Fruit fly (Drosophila melanogaster): ENCODE results near the gene mirr.

mirr gene

DNA sequence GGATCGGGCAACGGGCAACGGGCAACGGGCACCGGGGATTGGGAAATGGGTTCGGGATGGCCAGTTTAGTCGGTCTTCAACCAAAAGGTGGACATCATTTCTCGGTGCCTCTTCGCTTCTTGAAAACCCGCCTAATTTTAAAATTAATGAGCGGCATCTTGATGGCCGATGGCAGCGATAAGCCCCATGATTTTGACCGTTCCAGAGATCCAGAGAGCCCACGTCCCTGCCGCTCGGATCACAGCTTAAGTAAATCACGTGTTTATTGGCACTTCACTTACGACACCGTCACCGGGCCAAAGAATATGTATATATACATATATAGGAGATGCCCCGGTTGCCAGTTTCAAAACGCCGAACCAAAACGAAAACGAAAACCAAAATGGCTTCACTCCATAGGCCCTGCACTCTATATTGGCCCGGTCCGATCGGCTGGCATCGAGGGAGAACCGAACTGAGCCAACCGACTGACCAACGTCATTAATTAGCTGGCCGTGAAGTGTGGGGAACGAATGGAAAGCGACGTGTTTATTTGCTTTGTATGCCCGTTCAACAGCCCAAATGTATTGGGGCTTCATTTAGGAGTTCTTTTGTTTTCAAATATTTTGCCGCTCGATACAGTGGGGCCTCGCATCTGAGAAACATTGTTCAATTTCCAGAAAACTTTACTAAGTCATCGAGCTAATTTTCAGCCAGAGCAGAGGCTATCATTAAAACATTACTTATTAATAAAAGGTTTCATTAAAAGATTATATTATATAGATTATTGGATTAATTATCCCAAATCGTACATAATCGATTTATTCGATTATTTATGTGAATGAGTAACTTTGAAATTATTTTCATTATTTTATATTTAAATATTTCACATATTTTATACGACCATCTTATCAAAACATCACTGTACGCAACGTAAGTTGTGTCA, 49.4 kb upstream of the mirr start:
- TF ChIP-seq CrebA (GFP tag; optimal IDR thresholded peaks at IDR 0.05; ENCODE audit: borderline replicate concordance) = no peak
- no peak for TF ChIP-seq rgr (GFP tag; optimal IDR thresholded peaks at IDR 0.05)
- TF ChIP-seq Sp1 (GFP tag; optimal IDR thresholded peaks at IDR 0.05) = peak; percentile 40
- no peak for TF ChIP-seq lola (GFP tag; optimal IDR thresholded peaks at IDR 0.05)
- peak; percentile 97 for TF ChIP-seq Vsx2 (GFP tag; optimal IDR thresholded peaks at IDR 0.05; ENCODE audit: partially characterized antibody)
- TF ChIP-seq CG9705 (GFP tag; optimal IDR thresholded peaks at IDR 0.05) = peak; percentile 5
- no peak for TF ChIP-seq Dfd (GFP tag; optimal IDR thresholded peaks at IDR 0.05)
- peak; percentile 68 for TF ChIP-seq HLH106 (tag; optimal IDR thresholded peaks at IDR 0.05)
- no peak for TF ChIP-seq br (GFP tag; optimal IDR thresholded peaks at IDR 0.05)
- no peak for TF ChIP-seq Hr83 (GFP tag; optimal IDR thresholded peaks at IDR 0.05; ENCODE audit: poor library complexity, severe bottlenecking)
- TF ChIP-seq brk (GFP tag; optimal IDR thresholded peaks at IDR 0.05) = no peak
- peak; percentile 29 for TF ChIP-seq dmrt93B (GFP tag; optimal IDR thresholded peaks at IDR 0.05)
- no peak for TF ChIP-seq woc (GFP tag; optimal IDR thresholded peaks at IDR 0.05)
- no peak for TF ChIP-seq Dif (GFP tag; optimal IDR thresholded peaks at IDR 0.05; ENCODE audit: partially characterized antibody)
- TF ChIP-seq Rel (GFP tag; optimal IDR thresholded peaks at IDR 0.05) = no peak
- TF ChIP-seq Rel (tag; optimal IDR thresholded peaks at IDR 0.05) = no peak
- no peak for TF ChIP-seq fru (GFP tag; optimal IDR thresholded peaks at IDR 0.05)
- TF ChIP-seq tai (GFP tag; optimal IDR thresholded peaks at IDR 0.05) = no peak
- peak; percentile 18 for TF ChIP-seq h (GFP tag; optimal IDR thresholded peaks at IDR 0.05)
- no peak for TF ChIP-seq Abd-B (GFP tag; optimal IDR thresholded peaks at IDR 0.05)
- TF ChIP-seq OdsH (GFP tag; optimal IDR thresholded peaks at IDR 0.05) = no peak
- TF ChIP-seq psq (GFP tag; optimal IDR thresholded peaks at IDR 0.05) = peak; percentile 22
- peak in 1 of 2 experiments; percentile 53 for TF ChIP-seq foxo (GFP tag; optimal IDR thresholded peaks at IDR 0.05)
- no peak for TF ChIP-seq Hr78 (GFP tag; optimal IDR thresholded peaks at IDR 0.05)

DNA sequence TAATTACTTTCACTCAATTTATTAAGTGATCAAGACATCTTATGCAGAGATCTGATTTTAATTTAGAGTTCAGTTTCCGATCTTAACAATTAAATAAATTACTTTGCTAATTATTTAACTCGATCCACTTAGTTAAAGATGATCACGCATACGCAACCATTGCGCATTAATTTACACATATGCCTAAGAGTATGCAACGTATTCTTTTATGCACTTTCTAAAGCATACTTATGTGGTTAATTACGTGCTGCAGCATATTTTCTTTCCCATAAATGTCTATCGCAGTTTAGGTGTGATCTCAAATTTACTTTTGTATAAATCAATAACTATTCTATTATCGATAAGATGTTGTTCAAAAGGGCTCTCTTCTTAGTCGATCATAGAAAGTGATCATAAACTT, 47.3 kb upstream of the mirr start:
- TF ChIP-seq Myc (optimal IDR thresholded peaks at IDR 0.05) (peak; percentile 58), dsf (GFP tag; optimal IDR thresholded peaks at IDR 0.05; ENCODE audit: borderline replicate concordance) (no peak), jim (GFP tag; optimal IDR thresholded peaks at IDR 0.05) (no peak), woc (GFP tag; optimal IDR thresholded peaks at IDR 0.05) (no peak), CG32264 (GFP tag; optimal IDR thresholded peaks at IDR 0.05) (no peak)

DNA sequence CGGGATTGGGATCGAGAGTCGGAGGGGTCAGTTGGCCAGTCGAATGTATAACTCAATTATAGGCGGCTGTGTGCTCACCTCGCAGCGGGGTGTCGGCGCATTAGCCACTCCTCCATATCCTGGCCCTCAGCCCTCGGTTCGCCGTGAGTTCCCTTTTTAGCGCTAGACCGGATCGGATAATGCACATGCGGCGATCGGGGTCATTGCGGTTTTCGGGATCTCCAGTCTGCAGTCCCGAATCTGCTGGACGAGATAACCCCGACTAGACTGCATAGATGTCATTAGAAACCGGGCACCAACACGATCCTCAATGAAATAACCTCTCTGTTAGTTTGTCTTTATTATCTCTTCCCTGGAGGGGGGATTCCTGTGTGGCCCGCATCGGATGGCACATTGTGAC, 46.1 kb upstream of the mirr start:
- TF ChIP-seq OdsH (GFP tag; optimal IDR thresholded peaks at IDR 0.05) (no peak), rgr (GFP tag; optimal IDR thresholded peaks at IDR 0.05) (no peak), Mio (GFP tag; optimal IDR thresholded peaks at IDR 0.05) (no peak), Hnf4 (GFP tag; optimal IDR thresholded peaks at IDR 0.05) (no peak), Myc (optimal IDR thresholded peaks at IDR 0.05) (no peak), jim (GFP tag; optimal IDR thresholded peaks at IDR 0.05) (no peak), tai (GFP tag; optimal IDR thresholded peaks at IDR 0.05) (no peak), Sp1 (GFP tag; optimal IDR thresholded peaks at IDR 0.05) (no peak)

DNA sequence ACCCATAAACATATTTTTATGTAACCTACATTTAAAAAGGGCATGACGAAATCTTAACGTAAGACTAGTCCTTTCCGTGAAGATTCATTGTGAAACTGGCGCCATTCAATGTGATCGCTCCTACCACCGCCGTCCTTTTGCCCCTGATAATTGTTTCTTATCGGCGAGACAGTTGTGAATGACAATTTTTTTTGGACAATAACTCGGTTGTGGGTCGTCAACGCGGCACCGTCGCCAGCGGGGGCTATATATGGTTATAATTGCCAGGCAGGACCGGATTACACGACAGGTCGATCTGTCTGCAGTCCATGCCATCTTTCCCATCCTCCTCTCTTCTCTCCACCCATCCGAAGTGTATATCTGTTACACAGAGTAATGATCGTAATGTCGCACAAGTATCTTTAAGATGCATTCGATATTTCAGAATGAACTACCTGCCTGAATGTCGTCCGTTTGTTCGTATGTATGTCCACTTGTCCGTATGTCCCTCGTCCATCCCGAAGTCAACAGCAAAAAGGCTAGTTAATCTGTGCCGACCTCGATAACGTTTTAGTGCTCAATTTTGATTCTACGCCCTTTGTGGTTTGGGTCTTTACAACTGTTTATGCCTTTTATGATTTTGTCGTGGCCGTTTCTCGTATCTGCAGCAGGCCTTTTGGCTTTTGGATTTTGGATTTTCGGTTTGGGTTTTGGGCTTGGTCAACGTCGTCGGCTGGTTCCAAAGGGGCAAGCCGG, 44.2 kb upstream of the mirr start:
- no peak for TF ChIP-seq fru (GFP tag; optimal IDR thresholded peaks at IDR 0.05)

DNA sequence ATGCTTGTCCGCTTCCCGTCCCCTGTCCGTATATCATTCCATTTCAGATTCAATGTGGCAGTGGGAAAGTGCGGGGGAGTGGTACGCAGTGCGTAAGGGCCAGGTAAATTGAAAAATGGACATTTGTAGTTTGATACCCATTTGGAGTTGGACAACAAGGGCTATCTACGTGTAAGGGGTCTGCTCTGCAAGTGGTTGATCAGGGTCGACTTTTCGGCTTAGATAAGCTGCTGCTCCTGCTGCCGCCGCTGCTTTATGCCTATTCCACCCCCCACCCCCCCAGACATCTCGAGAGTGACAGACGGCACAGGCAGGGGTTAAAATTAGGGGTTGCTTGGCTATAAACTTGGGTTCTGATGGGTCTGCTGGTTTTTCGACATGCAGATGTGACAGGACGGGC, 41.9 kb upstream of the mirr start:
- TF ChIP-seq Sp1 (GFP tag; optimal IDR thresholded peaks at IDR 0.05) (no peak), psq (GFP tag; optimal IDR thresholded peaks at IDR 0.05) (no peak), dl (GFP tag; optimal IDR thresholded peaks at IDR 0.05; ENCODE audit: insufficient read depth in 1 of 2, partially characterized antibody in 2 of 2) (no peak), br (GFP tag; optimal IDR thresholded peaks at IDR 0.05) (no peak), CrebA (GFP tag; optimal IDR thresholded peaks at IDR 0.05; ENCODE audit: borderline replicate concordance) (no peak)

Measured in whole organism, wandering third instar larva.